Worm (Caenorhabditis elegans): ENCODE data around the gene ZK856.19.

The ZK856.19 gene

ce11 chrV:10237959-10238444, 33.3 kb upstream of the ZK856.19 start (continued):
- TF ChIP-seq chd-7 (tag; optimal IDR thresholded peaks at IDR 0.05) (peak; percentile 78), hmg-1.2 (GFP tag; IDR thresholded peaks at IDR 0.05) (peak; percentile 29; the same call in 1 of the 2 replicates), B0261.1 (tag; optimal IDR thresholded peaks at IDR 0.05) (peak; percentile 9), lir-1 (GFP tag; conservative IDR thresholded peaks at IDR 0.05) (no peak), attf-6 (GFP tag; IDR thresholded peaks at IDR 0.05) (peak; percentile 73; the same call in 1 of the 2 replicates), tbp1 (GFP tag; optimal IDR thresholded peaks at IDR 0.05) (peak; percentile 45), F10E7.11 (tag; optimal IDR thresholded peaks at IDR 0.05) (peak; percentile 93), hsf-1 (GFP tag; IDR thresholded peaks at IDR 0.05) (0 out of 2 replicates have a peak, but pooled peaks have one; percentile 63), repo-1 (tag; optimal IDR thresholded peaks at IDR 0.05) (no peak), nhr-90 (tag; optimal IDR thresholded peaks at IDR 0.05) (no peak), Y56A3A.18 (GFP tag; IDR thresholded peaks at IDR 0.05) (peak; percentile 59), somi-1 (GFP tag; optimal IDR thresholded peaks at IDR 0.05) (no peak), C17E4.6 (GFP tag; IDR thresholded peaks at IDR 0.05) (peak; percentile 49; the same call in 1 of the 2 replicates), F55B11.4 (tag; optimal IDR thresholded peaks at IDR 0.05; ENCODE audit: borderline replicate concordance, insufficient read depth) (no peak), ztf-18 (tag; optimal IDR thresholded peaks at IDR 0.05) (peak; percentile 7), sptf-2 (GFP tag; optimal IDR thresholded peaks at IDR 0.05) (no peak), tlf-1 (GFP tag; optimal IDR thresholded peaks at IDR 0.05) (peak; percentile 1), lin-26 (GFP tag; IDR thresholded peaks at IDR 0.05) (peak; percentile 64), Y53G8AR.9 (GFP tag; conservative IDR thresholded peaks at IDR 0.05) (peak; percentile 75; the same call in 1 of the 2 replicates), athp-1 (tag; optimal IDR thresholded peaks at IDR 0.05) (peak; percentile 95), snpc-1.1 (tag; optimal IDR thresholded peaks at IDR 0.05; ENCODE audit: insufficient read depth) (no peak), lin-54 (GFP tag; optimal IDR thresholded peaks at IDR 0.05) (peak; percentile 33), akir-1 (GFP tag; optimal IDR thresholded peaks at IDR 0.05) (no peak), madf-3 (GFP tag; IDR thresholded peaks at IDR 0.05) (peak; percentile 88), ztf-28 (GFP tag; IDR thresholded peaks at IDR 0.05) (no peak), die-1 (tag; optimal IDR thresholded peaks at IDR 0.05) (peak; percentile 27), mes-4 (tag; optimal IDR thresholded peaks at IDR 0.05) (peak; percentile 30), ceh-100 (GFP tag; IDR thresholded peaks at IDR 0.05) (no peak), madf-6 (GFP tag; IDR thresholded peaks at IDR 0.05) (peak; percentile 75), cebp-1 (GFP tag; IDR thresholded peaks at IDR 0.05) (0 out of 2 replicates have a peak, but pooled peaks have one; percentile 12), cebp-1 (tag; optimal IDR thresholded peaks at IDR 0.05) (peak; percentile 57), zim-3 (tag; optimal IDR thresholded peaks at IDR 0.05) (peak; percentile 4), aptf-2 (GFP tag; conservative IDR thresholded peaks at IDR 0.05) (no peak), ztf-25 (GFP tag; IDR thresholded peaks at IDR 0.05) (peak; percentile 85), Y95B8A.8 (GFP tag; IDR thresholded peaks at IDR 0.05) (peak; percentile 85; the same call in 1 of the 2 replicates), D2030.7 (GFP tag; IDR thresholded peaks at IDR 0.05) (0 out of 2 replicates have a peak, but pooled peaks have one; percentile 36), dox-1 (GFP tag; IDR thresholded peaks at IDR 0.05) (peak; percentile 30; the same call in 1 of the 2 replicates), rpc-1 (optimal IDR thresholded peaks at IDR 0.05) (no peak), rpc-1 (tag; optimal IDR thresholded peaks at IDR 0.05) (no peak), unc-130 (GFP tag; optimal IDR thresholded peaks at IDR 0.05) (no peak), bed-2 (GFP tag; IDR thresholded peaks at IDR 0.05) (no peak), ceh-79 (tag; optimal IDR thresholded peaks at IDR 0.05) (peak; percentile 83), ceh-91 (GFP tag; IDR thresholded peaks at IDR 0.05) (peak; percentile 14; the same call in 1 of the 2 replicates), Y53F4B.3 (GFP tag; IDR thresholded peaks at IDR 0.05) (no peak), hlh-12 (tag; optimal IDR thresholded peaks at IDR 0.05) (no peak), F57A8.1 (GFP tag; optimal IDR thresholded peaks at IDR 0.05) (no peak), dpff-1 (tag; optimal IDR thresholded peaks at IDR 0.05) (peak; percentile 93), B0336.3 (GFP tag; IDR thresholded peaks at IDR 0.05) (peak; percentile 82), ceh-58 (GFP tag; IDR thresholded peaks at IDR 0.05) (no peak)

Measured in whole organism, young adult.